Worm (Caenorhabditis elegans) whole organism, L3 larva: ENCODE measurements around the gene hecw-1.

ENCODE experiments used
- ama-1 ChIP-seq: fragments of 150-350 bp; optimal IDR thresholded peaks from 2 replicates; lab custom pipeline; 2018
- ceh-16 ChIP-seq: sonication (generic microtip); optimal IDR thresholded peaks from 2 replicates; lab custom pipeline; 2017; ENCODE audit warnings: missing biosample characterization, missing genetic modification characterization
- daf-12 ChIP-seq: fragments of 150-350 bp; optimal IDR thresholded peaks from 2 replicates; lab custom pipeline; 2014; ENCODE audit warnings: missing biosample characterization, missing genetic modification reagents, missing genetic modification characterization
- egl-27 ChIP-seq: sonication (generic microtip); optimal IDR thresholded peaks from 4 replicates; lab custom pipeline; 2017; ENCODE audit warnings: missing biosample characterization, missing genetic modification reagents, missing genetic modification characterization
- jun-1 ChIP-seq: fragments of 150-350 bp; optimal IDR thresholded peaks from 2 replicates; lab custom pipeline; 2014; ENCODE audit warnings: missing biosample characterization, missing genetic modification reagents, missing genetic modification characterization
- lin-15B ChIP-seq: fragments of 150-350 bp; optimal IDR thresholded peaks from 2 replicates; lab custom pipeline; 2014; ENCODE audit warnings: missing biosample characterization, missing genetic modification characterization
- nfya-1 ChIP-seq: sonication (generic microtip); optimal IDR thresholded peaks from 2 replicates; lab custom pipeline; 2017; ENCODE audit warnings: missing genetic modification characterization, mild to moderate bottlenecking, missing compliant biosample characterization, antibody characterized with exemption, moderate library complexity; ENCODE audit not compliant: insufficient read depth
- nhr-12 ChIP-seq: fragments of 150-350 bp; optimal IDR thresholded peaks from 2 replicates; lab custom pipeline; 2014; ENCODE audit warnings: missing biosample characterization, missing genetic modification characterization
- nhr-28 ChIP-seq: fragments of 150-350 bp; optimal IDR thresholded peaks from 2 replicates; lab custom pipeline; 2014; ENCODE audit warnings: missing biosample characterization, missing genetic modification characterization
- pha-4 ChIP-seq: fragments of 150-350 bp; optimal IDR thresholded peaks from 2 replicates; lab custom pipeline; 2014; ENCODE audit warnings: missing biosample characterization, missing genetic modification reagents, missing genetic modification characterization
- snpc-4 ChIP-seq: fragments of 150-350 bp; optimal IDR thresholded peaks from 2 replicates; lab custom pipeline; 2014; ENCODE audit warnings: missing biosample characterization, missing genetic modification characterization
- unc-39 ChIP-seq: sonication (generic microtip); optimal IDR thresholded peaks from 4 replicates; lab custom pipeline; 2017; ENCODE audit warnings: missing biosample characterization, missing genetic modification characterization
- unc-62 ChIP-seq: fragments of 150-350 bp; sonication (generic microtip); optimal IDR thresholded peaks from 4 replicates; lab custom pipeline; 2014; ENCODE audit warnings: missing biosample characterization, missing genetic modification reagents, missing genetic modification characterization
- ztf-11 ChIP-seq: fragments of 150-350 bp; optimal IDR thresholded peaks from 2 replicates; lab custom pipeline; 2014; ENCODE audit warnings: missing biosample characterization, missing genetic modification characterization

ce11 chrIII:3344573-3344972 is 45.2 kb downstream of the hecw-1 start, which contains the start of gene gei-1:
- TF ChIP-seq ztf-11 (tag; lab: Kevin White, UChicago) (no peak), unc-39 (tag; lab: Kevin White, UChicago) (no peak), daf-12 (tag; lab: Kevin White, UChicago) (no peak), egl-27 (no peak), ceh-16 (tag; lab: Kevin White, UChicago) (no peak), nfya-1 (tag; lab: Kevin White, UChicago) (no peak), jun-1 (tag; lab: Kevin White, UChicago) (no peak), pha-4 (no peak), ama-1 (lab: Kevin White, UChicago) (no peak), unc-62 (GFP tag; lab: Kevin White, UChicago) (no peak), snpc-4 (tag; lab: Kevin White, UChicago) (no peak), nhr-28 (no peak), nhr-12 (no peak), lin-15B (no peak)
